Worm (Caenorhabditis elegans): ENCODE results near the gene C07G3.15.

DNA sequence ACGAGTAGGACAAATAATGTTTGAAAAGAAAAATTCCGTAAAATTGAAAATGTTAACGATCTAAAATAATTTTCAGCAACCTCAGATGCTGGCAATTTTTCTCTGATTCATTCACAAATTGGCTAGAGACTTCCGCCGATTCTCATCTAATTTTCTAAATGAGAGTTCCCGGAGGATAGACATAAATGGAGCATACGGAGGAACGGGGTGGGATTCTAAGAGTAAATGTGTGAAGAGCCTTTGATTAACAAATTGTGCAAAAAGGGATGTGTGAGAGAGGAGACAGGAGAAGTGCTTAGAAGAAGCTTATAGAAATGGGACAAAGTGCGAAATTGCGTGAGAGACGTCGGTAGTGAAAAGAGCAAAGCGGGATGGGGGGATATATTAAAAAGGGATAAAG lies 45.1 kb downstream of the C07G3.15 start:
- TF ChIP-seq nhr-77 (tag; optimal IDR thresholded peaks at IDR 0.05), result no peak
- TF ChIP-seq nhr-76 (tag; optimal IDR thresholded peaks at IDR 0.05), result no peak
- TF ChIP-seq egl-43 (GFP tag; IDR thresholded peaks at IDR 0.05), result no peak
- no peak for TF ChIP-seq nhr-11 (tag; optimal IDR thresholded peaks at IDR 0.05)
- no peak for TF ChIP-seq hlh-30 (tag; optimal IDR thresholded peaks at IDR 0.05; ENCODE audit: insufficient read depth)
- no peak for TF ChIP-seq duxl-1 (tag; optimal IDR thresholded peaks at IDR 0.05; ENCODE audit: poor library complexity)
- no peak for TF ChIP-seq skn-1 (tag; optimal IDR thresholded peaks at IDR 0.05)
- no peak for TF ChIP-seq vab-7 (GFP tag; IDR thresholded peaks at IDR 0.05)
- no peak for TF ChIP-seq spr-1 (tag; optimal IDR thresholded peaks at IDR 0.05)
- no peak for TF ChIP-seq F26F4.8 (GFP tag; conservative IDR thresholded peaks at IDR 0.05)
- no peak for TF ChIP-seq pha-4 (GFP tag; IDR thresholded peaks at IDR 0.05)
- TF ChIP-seq pha-4 (tag; optimal IDR thresholded peaks at IDR 0.05), result no peak
- TF ChIP-seq ztf-11 (tag; optimal IDR thresholded peaks at IDR 0.05), result no peak
